Fruit fly (Drosophila melanogaster) whole organism, prepupa: ENCODE measurements around the gene Bub1.

Source experiments
- CG11902 ChIP-seq: fragments of 200-800 bp; sonication (Bioruptor generic); optimal IDR thresholded peaks from 3 replicates; lab custom pipeline; 2016; ENCODE audit warnings: missing biosample characterization, missing genetic modification characterization
- CG15336 ChIP-seq: fragments of 200-800 bp; sonication (Bioruptor generic); IDR thresholded peaks from 2 replicates; pipeline ENCODE4 v1.3.6; 2022; ENCODE audit warnings: missing biosample characterization, missing genetic modification characterization
- CG31627 ChIP-seq: fragments of 200-800 bp; sonication (Bioruptor generic); optimal IDR thresholded peaks from 3 replicates; lab custom pipeline; 2016; ENCODE audit warnings: missing biosample characterization, missing genetic modification characterization
- CG4318 ChIP-seq: fragments of 200-800 bp; sonication (Bioruptor generic); optimal IDR thresholded peaks from 3 replicates; lab custom pipeline; 2017; ENCODE audit warnings: missing biosample characterization, mild to moderate bottlenecking, missing genetic modification characterization
- CG8319 ChIP-seq: fragments of 200-800 bp; sonication (Bioruptor generic); optimal IDR thresholded peaks from 3 replicates; lab custom pipeline; 2016; ENCODE audit warnings: missing biosample characterization, missing genetic modification characterization
- Eip75B ChIP-seq: fragments of 200-800 bp; sonication (Bioruptor generic); optimal IDR thresholded peaks from 3 replicates; lab custom pipeline; 2016; ENCODE audit warnings: missing biosample characterization, missing genetic modification characterization
- Eip93F ChIP-seq: fragments of 200-800 bp; sonication (Bioruptor generic); optimal IDR thresholded peaks from 2 replicates; lab custom pipeline; 2016; ENCODE audit warnings: missing biosample characterization, mild to moderate bottlenecking, missing genetic modification characterization
- Ets96B ChIP-seq: fragments of 200-800 bp; optimal IDR thresholded peaks from 2 replicates; lab custom pipeline; 2019; ENCODE audit warnings: missing biosample characterization, mild to moderate bottlenecking, missing genetic modification characterization, moderate library complexity
- Lpt ChIP-seq: fragments of 200-800 bp; sonication (Bioruptor generic); optimal IDR thresholded peaks from 3 replicates; lab custom pipeline; 2016; ENCODE audit warnings: missing biosample characterization, missing genetic modification characterization
- OdsH ChIP-seq: fragments of 200-800 bp; sonication (Bioruptor generic); optimal IDR thresholded peaks from 3 replicates; lab custom pipeline; 2016; ENCODE audit warnings: missing biosample characterization, missing genetic modification characterization
- Smox ChIP-seq: fragments of 200-800 bp; sonication (Bioruptor generic); optimal IDR thresholded peaks from 3 replicates; lab custom pipeline; 2016; ENCODE audit warnings: missing biosample characterization, missing genetic modification characterization
- Sox14 ChIP-seq: fragments of 200-800 bp; sonication (Bioruptor generic); optimal IDR thresholded peaks from 3 replicates; lab custom pipeline; 2016; ENCODE audit warnings: missing biosample characterization, missing genetic modification characterization
- dac ChIP-seq: fragments of 200-800 bp; sonication (Bioruptor generic); optimal IDR thresholded peaks from 2 replicates; lab custom pipeline; 2017; ENCODE audit warnings: missing biosample characterization, mild to moderate bottlenecking, missing genetic modification characterization
- salr ChIP-seq, 2 experiments: fragments of 200-800 bp; sonication (Bioruptor generic); optimal IDR thresholded peaks; 3 replicates each; lab custom pipeline; 2016 to 2018; ENCODE audit warnings: missing biosample characterization in 2 of 2, missing genetic modification characterization in 2 of 2, mild to moderate bottlenecking in 1 of 2

- TF ChIP-seq OdsH, result no peak
- TF ChIP-seq CG4318 (GFP tag; lab: Kevin White, UChicago), result no peak
- TF ChIP-seq Eip75B, result no peak
- no peak for TF ChIP-seq salr (GFP tag; optimal IDR thresholded peaks at IDR 0.05; lab: Kevin White, UChicago)
- no peak for TF ChIP-seq Ets96B (tag; lab: Kevin White, UChicago)
- TF ChIP-seq CG15336 (GFP tag; lab: Robert Waterston, UW), result no peak
- no peak for TF ChIP-seq Sox14 (GFP tag; lab: Kevin White, UChicago)
- no peak for TF ChIP-seq dac (GFP tag; lab: Kevin White, UChicago)
- TF ChIP-seq CG8319 (GFP tag; lab: Kevin White, UChicago), result no peak
- no peak for TF ChIP-seq Lpt (GFP tag; lab: Kevin White, UChicago)
- no peak for TF ChIP-seq CG11902 (GFP tag; lab: Kevin White, UChicago)
- TF ChIP-seq Smox (GFP tag; lab: Kevin White, UChicago), result no peak
- no peak for TF ChIP-seq CG31627
- TF ChIP-seq Eip93F (GFP tag; lab: Kevin White, UChicago), result no peak
These were observed 39.0 kb upstream of the Bub1 start for dm6 chr2L:5239433-5240278.
